Fruit fly (Drosophila melanogaster): ENCODE results near the gene CG11109.

DNA sequence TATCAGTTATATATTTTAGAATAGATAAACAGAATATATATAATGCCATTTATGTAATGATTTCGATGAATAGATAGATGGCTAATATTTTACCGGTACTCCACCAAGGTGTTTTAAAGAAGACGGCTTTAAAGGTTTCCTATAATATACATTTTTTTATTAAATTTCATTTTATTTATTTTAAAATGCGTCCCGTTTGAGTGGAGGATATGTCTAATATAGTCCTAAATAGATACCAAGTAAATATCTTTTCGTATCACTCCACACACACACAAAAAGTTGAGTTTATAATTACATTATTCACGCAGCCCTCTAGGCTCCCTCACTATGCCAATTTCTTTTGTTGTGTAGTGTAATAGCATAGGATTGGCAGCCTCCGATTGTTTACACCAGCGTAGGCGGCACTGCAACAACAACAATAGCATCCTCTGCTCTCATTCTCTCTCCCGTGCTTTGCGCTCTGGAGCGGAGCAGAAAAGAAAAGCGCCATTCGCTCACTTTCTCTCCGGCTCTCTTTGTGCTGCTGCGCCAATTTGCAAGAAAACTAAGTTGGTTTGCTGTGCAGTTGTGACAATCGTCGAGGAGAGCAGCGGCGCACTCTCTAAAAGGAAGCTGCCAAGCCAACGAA lies 38.0 kb downstream of the CG11109 start, which contains the start of gene CG12768:
- TF ChIP-seq gcm (GFP tag; optimal IDR thresholded peaks at IDR 0.05) (no peak), otp (GFP tag; IDR thresholded peaks at IDR 0.05) (no peak), cad (GFP tag; optimal IDR thresholded peaks at IDR 0.05) (no peak), MTF-1 (GFP tag; optimal IDR thresholded peaks at IDR 0.05; ENCODE audit: borderline replicate concordance) (no peak)

All from whole organism, embryonic.